Worm (Caenorhabditis elegans) whole organism, late embryonic: Measurements from ENCODE around the gene inx-7.

Experiments used
- F13H6.1 ChIP-seq: sonication (generic microtip); optimal IDR thresholded peaks from 2 replicates; lab custom pipeline; 2016; ENCODE audit warnings: missing genetic modification characterization, missing compliant biosample characterization
- K02D7.2 ChIP-seq: sonication (generic microtip); optimal IDR thresholded peaks from 2 replicates; lab custom pipeline; 2017; ENCODE audit warnings: mild to moderate bottlenecking, missing genetic modification characterization, missing compliant biosample characterization
- K09A11.1 ChIP-seq: sonication (generic microtip); optimal IDR thresholded peaks from 2 replicates; lab custom pipeline; 2017; ENCODE audit warnings: antibody characterized with exemption, mild to moderate bottlenecking, missing genetic modification characterization, missing compliant biosample characterization; ENCODE audit not compliant: insufficient read depth
- T23F11.4 ChIP-seq: fragments of 200-800 bp; sonication (Bioruptor generic); optimal IDR thresholded peaks from 2 replicates; lab custom pipeline; 2018; ENCODE audit warnings: mild to moderate bottlenecking, missing genetic modification characterization, missing compliant biosample characterization
- Y22D7AL.16 ChIP-seq: sonication (generic microtip); optimal IDR thresholded peaks from 2 replicates; lab custom pipeline; 2016; ENCODE audit warnings: missing genetic modification characterization, missing compliant biosample characterization
- ahr-1 ChIP-seq: sonication (generic microtip); optimal IDR thresholded peaks from 2 replicates; lab custom pipeline; 2016; ENCODE audit warnings: missing genetic modification characterization, missing compliant biosample characterization
- ceh-14 ChIP-seq: sonication (generic microtip); optimal IDR thresholded peaks from 2 replicates; lab custom pipeline; 2016; ENCODE audit warnings: missing genotype, missing genetic modification characterization, missing compliant biosample characterization
- ceh-18 ChIP-seq: sonication (generic microtip); optimal IDR thresholded peaks from 2 replicates; lab custom pipeline; 2016; ENCODE audit warnings: missing genetic modification characterization, missing compliant biosample characterization
- ceh-2 ChIP-seq: sonication (generic microtip); optimal IDR thresholded peaks from 2 replicates; lab custom pipeline; 2016; ENCODE audit warnings: missing genotype, missing genetic modification characterization, missing compliant biosample characterization
- ceh-30 ChIP-seq: fragments of 150-350 bp; optimal IDR thresholded peaks from 2 replicates; lab custom pipeline; 2014; ENCODE audit warnings: missing biosample characterization, missing genetic modification characterization
- ceh-31 ChIP-seq: sonication (generic microtip); optimal IDR thresholded peaks from 2 replicates; lab custom pipeline; 2016; ENCODE audit warnings: missing genetic modification characterization, missing compliant biosample characterization
- ceh-34 ChIP-seq: sonication (generic microtip); optimal IDR thresholded peaks from 2 replicates; lab custom pipeline; 2016; ENCODE audit warnings: mild to moderate bottlenecking, missing genetic modification characterization, missing compliant biosample characterization
- ceh-45 ChIP-seq: fragments of 200-800 bp; sonication (Bioruptor generic); IDR thresholded peaks from 2 replicates; pipeline ENCODE4 v1.3.6; 2022; ENCODE audit warnings: missing genetic modification reagents, missing genetic modification characterization, missing compliant biosample characterization
- ceh-6 ChIP-seq: fragments of 200-800 bp; sonication (Bioruptor generic); optimal IDR thresholded peaks from 2 replicates; lab custom pipeline; 2018; ENCODE audit warnings: mild to moderate bottlenecking, missing genetic modification characterization, missing compliant biosample characterization
- che-1 ChIP-seq: sonication (generic microtip); optimal IDR thresholded peaks from 2 replicates; lab custom pipeline; 2016; ENCODE audit warnings: mild to moderate bottlenecking, missing genetic modification characterization, missing compliant biosample characterization
- dmd-4 ChIP-seq: sonication (generic microtip); optimal IDR thresholded peaks from 2 replicates; lab custom pipeline; 2016; ENCODE audit warnings: borderline replicate concordance, missing genetic modification characterization, missing compliant biosample characterization
- dve-1 ChIP-seq: sonication (generic microtip); optimal IDR thresholded peaks from 2 replicates; lab custom pipeline; 2017; ENCODE audit warnings: antibody characterized with exemption, mild to moderate bottlenecking, missing genetic modification characterization, missing compliant biosample characterization
- elt-2 ChIP-seq: sonication (generic microtip); optimal IDR thresholded peaks from 2 replicates; lab custom pipeline; 2016; ENCODE audit warnings: missing genetic modification reagents, missing genetic modification characterization, missing compliant biosample characterization
- ets-4 ChIP-seq: sonication (generic microtip); optimal IDR thresholded peaks from 2 replicates; lab custom pipeline; 2016; ENCODE audit warnings: missing genetic modification characterization, missing compliant biosample characterization
- fax-1 ChIP-seq: sonication (generic microtip); optimal IDR thresholded peaks from 2 replicates; lab custom pipeline; 2016; ENCODE audit warnings: missing genotype, missing genetic modification characterization, missing compliant biosample characterization
- fkh-10 ChIP-seq: fragments of 150-350 bp; optimal IDR thresholded peaks from 2 replicates; lab custom pipeline; 2014; ENCODE audit warnings: missing biosample characterization, missing genetic modification reagents, missing genetic modification characterization
- fkh-6 ChIP-seq: sonication (generic microtip); optimal IDR thresholded peaks from 2 replicates; lab custom pipeline; 2016; ENCODE audit warnings: missing genetic modification characterization, missing compliant biosample characterization
- gmeb-2 ChIP-seq: sonication (generic microtip); optimal IDR thresholded peaks from 2 replicates; lab custom pipeline; 2016; ENCODE audit warnings: missing genetic modification characterization, inconsistent platforms, missing compliant biosample characterization
- hlh-30 ChIP-seq: sonication (generic microtip); optimal IDR thresholded peaks from 2 replicates; lab custom pipeline; 2017; ENCODE audit warnings: antibody characterized with exemption, missing genetic modification characterization, missing compliant biosample characterization; ENCODE audit not compliant: insufficient read depth
- hlh-8 ChIP-seq: sonication (generic microtip); optimal IDR thresholded peaks from 2 replicates; lab custom pipeline; 2016; ENCODE audit warnings: missing genotype, missing genetic modification characterization, missing compliant biosample characterization
- lin-11 ChIP-seq: fragments of 200-800 bp; sonication (Bioruptor generic); optimal IDR thresholded peaks from 2 replicates; lab custom pipeline; 2018; ENCODE audit warnings: mild to moderate bottlenecking, missing genetic modification characterization, missing compliant biosample characterization
- madf-2 ChIP-seq: sonication (generic microtip); optimal IDR thresholded peaks from 2 replicates; lab custom pipeline; 2017; ENCODE audit warnings: missing genetic modification characterization, missing compliant biosample characterization
- nfya-1 ChIP-seq: sonication (generic microtip); optimal IDR thresholded peaks from 2 replicates; lab custom pipeline; 2017; ENCODE audit warnings: missing genetic modification characterization, mild to moderate bottlenecking, missing compliant biosample characterization, antibody characterized with exemption, moderate library complexity
- nhr-11 ChIP-seq: fragments of 150-350 bp; optimal IDR thresholded peaks from 2 replicates; lab custom pipeline; 2014; ENCODE audit warnings: missing biosample characterization, missing genetic modification characterization
- npax-4 ChIP-seq: sonication (generic microtip); optimal IDR thresholded peaks from 2 replicates; lab custom pipeline; 2016; ENCODE audit warnings: missing genetic modification characterization, missing compliant biosample characterization
- odd-2 ChIP-seq: sonication (generic microtip); optimal IDR thresholded peaks from 2 replicates; lab custom pipeline; 2017; ENCODE audit warnings: antibody characterized with exemption, mild to moderate bottlenecking, missing genetic modification characterization, missing compliant biosample characterization
- pag-3 ChIP-seq: sonication (generic microtip); optimal IDR thresholded peaks from 2 replicates; lab custom pipeline; 2016; ENCODE audit warnings: missing compliant biosample characterization, missing genetic modification characterization, borderline replicate concordance
- pax-1 ChIP-seq: fragments of 150-350 bp; optimal IDR thresholded peaks from 2 replicates; lab custom pipeline; 2014; ENCODE audit warnings: missing biosample characterization, missing genetic modification characterization
- pqm-1 ChIP-seq: sonication (generic microtip); optimal IDR thresholded peaks from 2 replicates; lab custom pipeline; 2016; ENCODE audit warnings: missing genetic modification characterization, missing compliant biosample characterization
- ref-2 ChIP-seq: sonication (generic microtip); optimal IDR thresholded peaks from 2 replicates; lab custom pipeline; 2016; ENCODE audit warnings: missing genetic modification characterization, missing compliant biosample characterization
- rnt-1 ChIP-seq: sonication (generic microtip); optimal IDR thresholded peaks from 2 replicates; lab custom pipeline; 2016; ENCODE audit warnings: missing genetic modification characterization, missing compliant biosample characterization
- sdc-2 ChIP-seq: sonication (generic microtip); optimal IDR thresholded peaks from 2 replicates; lab custom pipeline; 2016; ENCODE audit warnings: missing genotype, missing genetic modification characterization, missing compliant biosample characterization
- sox-2 ChIP-seq: fragments of 200-800 bp; sonication (Bioruptor generic); IDR thresholded peaks from 2 replicates; pipeline ENCODE4 v1.3.6; 2022; ENCODE audit warnings: missing genetic modification reagents, missing genetic modification characterization, missing compliant biosample characterization
- tbx-2 ChIP-seq: sonication (generic microtip); optimal IDR thresholded peaks from 2 replicates; lab custom pipeline; 2016; ENCODE audit warnings: missing genetic modification characterization, missing compliant biosample characterization
- tbx-7 ChIP-seq: sonication (generic microtip); optimal IDR thresholded peaks from 2 replicates; lab custom pipeline; 2016; ENCODE audit warnings: missing genotype, missing genetic modification characterization, missing compliant biosample characterization
- ttx-3 ChIP-seq: sonication (generic microtip); optimal IDR thresholded peaks from 2 replicates; lab custom pipeline; 2016; ENCODE audit warnings: missing genetic modification reagents, missing genetic modification characterization, missing compliant biosample characterization
- unc-3 ChIP-seq, 2 experiments: fragments of 200-800 bp in 1 of 2; sonication (Bioruptor generic) in 1 of 2; sonication (generic microtip) in 1 of 2; conservative IDR thresholded peaks in 1 of 2; optimal IDR thresholded peaks in 1 of 2; 2 replicates each; pipeline versions ENCODE4 v1.3.6 to Lab custom; 2016 to 2022; ENCODE audit warnings: missing compliant biosample characterization in 2 of 2, missing genetic modification characterization in 2 of 2, missing genetic modification reagents in 1 of 2
- unc-42 ChIP-seq: sonication (generic microtip); optimal IDR thresholded peaks from 2 replicates; lab custom pipeline; 2016; ENCODE audit warnings: missing genotype, missing genetic modification characterization, missing compliant biosample characterization
- unc-55 ChIP-seq: sonication (generic microtip); optimal IDR thresholded peaks from 2 replicates; lab custom pipeline; 2017; ENCODE audit warnings: missing biosample characterization, missing genetic modification reagents, missing genetic modification characterization
- zip-5 ChIP-seq: sonication (generic microtip); optimal IDR thresholded peaks from 2 replicates; lab custom pipeline; 2016; ENCODE audit warnings: missing genetic modification characterization, missing compliant biosample characterization
- ztf-16 ChIP-seq: sonication (generic microtip); optimal IDR thresholded peaks from 2 replicates; lab custom pipeline; 2017; ENCODE audit warnings: missing genetic modification characterization, missing compliant biosample characterization

The inx-7 gene

ce11 chrIV:5973947-5974495, 27.6 kb upstream of the inx-7 start (continued):
- TF ChIP-seq nhr-11, result no peak
- no peak for TF ChIP-seq odd-2 (tag; lab: Kevin White, UChicago)
- peak; percentile 15 for TF ChIP-seq che-1 (tag; lab: Kevin White, UChicago)
- TF ChIP-seq dmd-4 (tag; lab: Kevin White, UChicago), result no peak
- no peak for TF ChIP-seq ceh-2 (tag; lab: Kevin White, UChicago)
- peak; percentile 96 for TF ChIP-seq nfya-1 (tag; lab: Kevin White, UChicago)
- no peak for TF ChIP-seq tbx-7 (tag; lab: Kevin White, UChicago)

ce11 chrIV:5970526-5970925, 24.1 kb upstream of the inx-7 start:
- TF ChIP-seq ceh-31 (tag; lab: Kevin White, UChicago) (peak; percentile 57), hlh-8 (tag; lab: Kevin White, UChicago) (peak; percentile 47), nfya-1 (tag; lab: Kevin White, UChicago) (peak; percentile 14), unc-3 (GFP tag; conservative IDR thresholded peaks at IDR 0.05; lab: Robert Waterston, UW) (no peak), unc-3 (tag; optimal IDR thresholded peaks at IDR 0.05; lab: Kevin White, UChicago) (no peak), ahr-1 (tag; lab: Kevin White, UChicago) (no peak), ceh-34 (peak; percentile 21), tbx-2 (peak; percentile 23), unc-55 (peak; percentile 49), sox-2 (GFP tag; lab: Robert Waterston, UW) (peak; percentile 6; the same call in 1 of the 2 replicates), sdc-2 (tag; lab: Kevin White, UChicago) (no peak), unc-42 (tag; lab: Kevin White, UChicago) (peak; percentile 39)

- TF ChIP-seq ceh-45 (GFP tag; lab: Robert Waterston, UW) (peak; percentile 74; the same call in 1 of the 2 replicates), K09A11.1 (tag; lab: Kevin White, UChicago) (peak; percentile 76), T23F11.4 (peak; percentile 71), fkh-6 (tag; lab: Kevin White, UChicago) (peak; percentile 82), hlh-30 (peak; percentile 54), fax-1 (tag; lab: Kevin White, UChicago) (peak; percentile 65), unc-55 (peak; percentile 7), ztf-16 (peak; percentile 77), Y22D7AL.16 (tag; lab: Kevin White, UChicago) (peak; percentile 69), pqm-1 (peak; percentile 82), ceh-18 (tag; lab: Kevin White, UChicago) (peak; percentile 76), rnt-1 (tag; lab: Kevin White, UChicago) (peak; percentile 35), K02D7.2 (tag; lab: Kevin White, UChicago) (peak; percentile 72), gmeb-2 (tag; lab: Kevin White, UChicago) (peak; percentile 70), zip-5 (peak; percentile 41), tbx-2 (peak; percentile 75), elt-2 (tag; lab: Kevin White, UChicago) (peak; percentile 97), npax-4 (tag; lab: Kevin White, UChicago) (peak; percentile 44), ceh-30 (no peak), pag-3 (tag; lab: Kevin White, UChicago) (no peak), sox-2 (GFP tag; lab: Robert Waterston, UW) (peak; percentile 61; the same call in 1 of the 2 replicates), dve-1 (tag; lab: Kevin White, UChicago) (peak; percentile 90), lin-11 (peak; percentile 78), dmd-4 (tag; lab: Kevin White, UChicago) (peak; percentile 71), ets-4 (tag; lab: Kevin White, UChicago) (peak; percentile 21), hlh-8 (tag; lab: Kevin White, UChicago) (peak; percentile 47), ceh-6 (peak; percentile 78), odd-2 (tag; lab: Kevin White, UChicago) (peak; percentile 34), pax-1 (tag; lab: Kevin White, UChicago) (no peak), madf-2 (tag; lab: Kevin White, UChicago) (peak; percentile 82), ahr-1 (tag; lab: Kevin White, UChicago) (peak; percentile 49), ceh-34 (peak; percentile 83), fkh-10 (GFP tag; lab: Kevin White, UChicago) (no peak), ceh-2 (tag; lab: Kevin White, UChicago) (peak; percentile 73), ceh-14 (tag; lab: Kevin White, UChicago) (peak; percentile 73), F13H6.1 (tag; lab: Kevin White, UChicago) (peak; percentile 69), ref-2 (tag; lab: Kevin White, UChicago) (peak; percentile 72), ttx-3 (peak; percentile 74)
Observed at ce11 chrIV:5967035-5967499, 20.6 kb upstream of the inx-7 start.
